Worm (Caenorhabditis elegans) whole organism, L1 larva: ENCODE measurements around the gene ZK596.3.

ENCODE experiments used
- aly-2 ChIP-seq: fragments of 150-350 bp; optimal IDR thresholded peaks from 2 replicates; lab custom pipeline; 2014; ENCODE audit warnings: missing biosample characterization, missing genetic modification characterization
- elt-3 ChIP-seq, 6 experiments: fragments of 150-350 bp in 1 of 6; sonication (generic microtip); optimal IDR thresholded peaks; 2 replicates each; lab custom pipeline; 2017 to 2018; ENCODE audit warnings: missing biosample characterization in 6 of 6, missing genetic modification characterization in 6 of 6, inconsistent platforms in 1 of 6
- mdl-1 ChIP-seq, 2 experiments: fragments of 150-350 bp; optimal IDR thresholded peaks; 2 replicates each; lab custom pipeline; 2014 to 2017; ENCODE audit warnings: missing biosample characterization in 2 of 2, missing genetic modification characterization in 2 of 2, inconsistent platforms in 1 of 2
- pax-3 ChIP-seq: fragments of 200-800 bp; sonication (Bioruptor generic); optimal IDR thresholded peaks from 2 replicates; lab custom pipeline; 2018; ENCODE audit warnings: mild to moderate bottlenecking, missing genetic modification characterization, moderate library complexity, missing compliant biosample characterization
- unc-62 ChIP-seq: fragments of 150-350 bp; optimal IDR thresholded peaks from 2 replicates; lab custom pipeline; 2014; ENCODE audit warnings: missing biosample characterization, missing genetic modification reagents, missing genetic modification characterization
- zip-4 ChIP-seq: fragments of 200-800 bp; sonication (Bioruptor generic); optimal IDR thresholded peaks from 2 replicates; lab custom pipeline; 2018; ENCODE audit warnings: mild to moderate bottlenecking, missing genetic modification characterization, moderate library complexity, missing compliant biosample characterization

DNA sequence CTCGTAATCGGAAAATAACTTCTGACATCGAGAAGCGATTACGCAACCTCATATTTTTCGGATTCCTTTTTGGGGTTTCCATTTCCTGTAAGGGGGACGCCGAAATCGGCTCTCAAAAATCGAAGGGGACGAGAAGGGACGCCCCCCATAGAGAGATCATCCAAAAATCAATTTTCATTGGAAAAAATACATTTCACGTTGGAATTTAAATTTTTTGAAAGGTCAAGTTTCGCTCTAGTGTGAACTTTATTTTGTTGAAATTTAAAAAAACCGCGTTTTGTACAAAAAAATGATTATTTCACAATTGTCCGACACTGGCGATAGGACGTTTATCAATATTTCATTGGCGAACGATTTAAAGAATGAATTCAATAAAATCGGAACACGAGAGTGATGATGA lies 47.8 kb upstream of the ZK596.3 start, which contains the start of gene Y69E1A.3:
- TF ChIP-seq zip-4 (GFP tag; lab: Kevin White, UChicago) (no peak), elt-3 (tag; optimal IDR thresholded peaks at IDR 0.05; lab: Kevin White, UChicago) (no peak), unc-62 (GFP tag; lab: Kevin White, UChicago) (no peak), aly-2 (tag; lab: Kevin White, UChicago) (no peak), pax-3 (tag; lab: Kevin White, UChicago) (no peak), mdl-1 (tag; optimal IDR thresholded peaks at IDR 0.05; lab: Kevin White, UChicago) (no peak)
